Fruit fly (Drosophila melanogaster): ENCODE results near the gene CG5618.
A peak's percentile ranks its signal among the peaks of the same experiment; 100 is the strongest.

Gene CG5618

dm6 chr3L:20387038-20387842 is 34.0 kb downstream of the CG5618 start:
- TF ChIP-seq CG33017 (tag; optimal IDR thresholded peaks at IDR 0.05) (peak; percentile 10), kay (GFP tag; ENCODE audit: borderline replicate concordance) (peak; percentile 52), CG1620 (GFP tag; optimal IDR thresholded peaks at IDR 0.05) (no peak), CG7101 (tag; optimal IDR thresholded peaks at IDR 0.05) (no peak), Mnt (GFP tag; optimal IDR thresholded peaks at IDR 0.05) (peak; percentile 82), cic (GFP tag; optimal IDR thresholded peaks at IDR 0.05) (peak; percentile 91), Crg-1 (GFP tag; optimal IDR thresholded peaks at IDR 0.05) (no peak)

- TF ChIP-seq CG12768 (GFP tag; optimal IDR thresholded peaks at IDR 0.05), result peak; percentile 4
- TF ChIP-seq Crg-1 (GFP tag; optimal IDR thresholded peaks at IDR 0.05), result no peak
Observed at dm6 chr3L:20387843-20388163, 34.6 kb downstream of the CG5618 start.

DNA sequence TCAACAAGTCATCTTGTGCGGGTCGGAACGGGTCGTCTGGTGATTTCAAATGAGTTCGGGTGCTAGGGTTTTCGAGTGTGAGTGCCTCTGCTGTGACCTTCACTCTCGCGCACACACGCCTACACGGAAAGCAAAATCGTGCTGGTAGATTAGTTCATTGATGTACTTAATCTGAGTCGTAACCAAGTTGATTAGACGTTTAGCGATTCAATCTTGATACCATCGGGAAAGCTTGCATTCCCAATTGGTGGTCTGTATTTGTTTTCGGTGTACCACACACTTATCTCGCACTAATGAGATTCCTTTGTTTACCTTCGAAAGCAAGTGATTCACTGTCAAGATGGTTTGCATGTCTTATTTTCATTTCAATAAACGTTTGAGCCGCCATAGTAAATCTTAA is 35.7 kb downstream of the CG5618 start:
- peak; percentile 50 for TF ChIP-seq Mnt (GFP tag; optimal IDR thresholded peaks at IDR 0.05)
- TF ChIP-seq CG14711 (tag; optimal IDR thresholded peaks at IDR 0.05), result peak; percentile 21
- no peak for TF ChIP-seq ovo (GFP tag; optimal IDR thresholded peaks at IDR 0.05)
- TF ChIP-seq kay (GFP tag; ENCODE audit: borderline replicate concordance), result peak; percentile 94
- TF ChIP-seq Crg-1 (GFP tag; optimal IDR thresholded peaks at IDR 0.05), result no peak
- TF ChIP-seq cic (GFP tag; optimal IDR thresholded peaks at IDR 0.05), result peak; percentile 89
- TF ChIP-seq Clk (GFP tag; optimal IDR thresholded peaks at IDR 0.05), result no peak
- TF ChIP-seq CG7101 (tag; optimal IDR thresholded peaks at IDR 0.05), result peak; percentile 41
- TF ChIP-seq CG33017 (tag; optimal IDR thresholded peaks at IDR 0.05), result peak; percentile 41

- TF ChIP-seq bab1 (GFP tag; optimal IDR thresholded peaks at IDR 0.05) (peak; percentile 36), CG1620 (GFP tag; optimal IDR thresholded peaks at IDR 0.05) (peak; percentile 5), kay (GFP tag; ENCODE audit: borderline replicate concordance) (peak; percentile 49), Mnt (GFP tag; optimal IDR thresholded peaks at IDR 0.05) (no peak), tj (GFP tag; optimal IDR thresholded peaks at IDR 0.05) (peak; percentile 2), CG33017 (tag; optimal IDR thresholded peaks at IDR 0.05) (no peak), pad (GFP tag; optimal IDR thresholded peaks at IDR 0.05) (peak; percentile 29), CG7101 (tag; optimal IDR thresholded peaks at IDR 0.05) (peak; percentile 22), Hr96 (GFP tag; optimal IDR thresholded peaks at IDR 0.05) (no peak), Crg-1 (GFP tag; optimal IDR thresholded peaks at IDR 0.05) (peak; percentile 18)
Observed at dm6 chr3L:20393357-20393756, 40.1 kb downstream of the CG5618 start, which contains the start of gene CG33969. Gene CG33969 (minus strand): TSS chr3L:20393553.

DNA sequence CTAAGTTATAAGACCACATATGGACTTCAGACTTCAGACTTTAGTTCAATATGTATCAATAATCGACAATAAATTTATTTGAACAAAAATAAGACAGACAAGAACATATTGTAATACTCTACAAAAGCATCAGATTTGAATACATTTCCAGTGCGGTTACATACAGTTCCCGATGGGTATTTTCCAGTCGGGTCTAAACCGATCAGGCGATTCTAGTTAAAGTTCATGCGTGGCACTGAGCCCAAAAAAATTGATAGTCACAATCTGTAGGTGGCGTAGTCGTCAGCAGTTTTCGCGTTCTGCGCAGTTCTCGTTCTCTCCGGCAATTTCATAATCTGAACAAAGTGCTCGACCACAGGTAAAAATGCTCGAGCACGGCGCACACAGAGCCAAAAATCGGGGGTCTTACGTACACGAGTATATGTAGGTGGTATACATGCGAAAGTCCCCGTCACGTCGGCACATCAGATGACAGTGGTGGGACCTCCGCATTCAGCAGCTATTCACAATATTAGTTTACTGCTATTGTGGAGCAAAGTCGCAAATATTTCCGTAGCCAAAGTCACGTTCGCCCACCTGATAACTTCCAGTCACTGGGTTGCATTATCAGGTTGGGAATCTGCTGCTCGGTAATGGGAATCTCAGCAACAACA is 42.1 kb downstream of the CG5618 start:
- peak; percentile 66 for TF ChIP-seq bab1 (GFP tag; optimal IDR thresholded peaks at IDR 0.05)
- TF ChIP-seq toe (GFP tag; optimal IDR thresholded peaks at IDR 0.05), result no peak
- TF ChIP-seq CG7045 (GFP tag; optimal IDR thresholded peaks at IDR 0.05), result peak; percentile 30
- TF ChIP-seq kay (GFP tag; ENCODE audit: borderline replicate concordance), result peak; percentile 52
- TF ChIP-seq CG12768 (GFP tag; optimal IDR thresholded peaks at IDR 0.05), result peak; percentile 93
- TF ChIP-seq Hr96 (GFP tag; optimal IDR thresholded peaks at IDR 0.05), result peak; percentile 18
- no peak for TF ChIP-seq CG1620 (GFP tag; optimal IDR thresholded peaks at IDR 0.05)
- peak; percentile 50 for TF ChIP-seq pad (GFP tag; optimal IDR thresholded peaks at IDR 0.05)
- TF ChIP-seq cic (GFP tag; optimal IDR thresholded peaks at IDR 0.05), result peak; percentile 94
- TF ChIP-seq CG14711 (tag; optimal IDR thresholded peaks at IDR 0.05), result no peak
- peak; percentile 46 for TF ChIP-seq Clk (GFP tag; optimal IDR thresholded peaks at IDR 0.05)
- peak; percentile 38 for TF ChIP-seq CG5204 (GFP tag; optimal IDR thresholded peaks at IDR 0.05)
- TF ChIP-seq tj (GFP tag; optimal IDR thresholded peaks at IDR 0.05), result peak; percentile 95
- TF ChIP-seq CG11617 (GFP tag; optimal IDR thresholded peaks at IDR 0.05), result peak; percentile 55
- no peak for TF ChIP-seq ovo (GFP tag; optimal IDR thresholded peaks at IDR 0.05)
- peak; percentile 66 for TF ChIP-seq CG7101 (tag; optimal IDR thresholded peaks at IDR 0.05)
- peak; percentile 60 for TF ChIP-seq CG33017 (tag; optimal IDR thresholded peaks at IDR 0.05)
- peak; percentile 72 for TF ChIP-seq Mnt (GFP tag; optimal IDR thresholded peaks at IDR 0.05)
- TF ChIP-seq cnc (optimal IDR thresholded peaks at IDR 0.05), result peak in 1 of 2 experiments; percentile 29
- no peak for TF ChIP-seq Crg-1 (GFP tag; optimal IDR thresholded peaks at IDR 0.05)

- TF ChIP-seq CG14711 (tag; optimal IDR thresholded peaks at IDR 0.05), result no peak
- TF ChIP-seq kay (GFP tag; ENCODE audit: borderline replicate concordance), result peak; percentile 95
- TF ChIP-seq ovo (GFP tag; optimal IDR thresholded peaks at IDR 0.05), result no peak
Observed at dm6 chr3L:20396047-20396446, 42.8 kb downstream of the CG5618 start.

dm6 chr3L:20397770-20398169 is 44.5 kb downstream of the CG5618 start:
- TF ChIP-seq cnc (optimal IDR thresholded peaks at IDR 0.05), result no peak
- no peak for TF ChIP-seq CG5204 (GFP tag; optimal IDR thresholded peaks at IDR 0.05)
- TF ChIP-seq tj (GFP tag; optimal IDR thresholded peaks at IDR 0.05), result peak; percentile 43

All from whole organism, adult.